Worm (Caenorhabditis elegans) whole organism, L3 larva: ENCODE results near the gene Y27F2A.8.

Experiments used
- elt-3 ChIP-seq, 3 experiments: fragments of 150-350 bp in 1 of 3; sonication (generic microtip) in 2 of 3; optimal IDR thresholded peaks; 2 replicates in 2 of 3; 4 replicates in 1 of 3; lab custom pipeline; 2014 to 2017; ENCODE audit warnings: missing biosample characterization in 3 of 3, missing genetic modification characterization in 3 of 3
- eor-1 ChIP-seq, 2 experiments: fragments of 150-350 bp; optimal IDR thresholded peaks; 2 replicates each; lab custom pipeline; 2014 to 2018; ENCODE audit warnings: missing biosample characterization in 2 of 2, missing genetic modification characterization in 2 of 2
- fkh-10 ChIP-seq: sonication (generic microtip); optimal IDR thresholded peaks from 2 replicates; lab custom pipeline; 2017; ENCODE audit warnings: missing biosample characterization, missing genetic modification reagents, missing genetic modification characterization
- jun-1 ChIP-seq: fragments of 150-350 bp; optimal IDR thresholded peaks from 2 replicates; lab custom pipeline; 2014; ENCODE audit warnings: missing biosample characterization, missing genetic modification reagents, missing genetic modification characterization
- lin-39 ChIP-seq: fragments of 150-350 bp; optimal IDR thresholded peaks from 2 replicates; lab custom pipeline; 2018; ENCODE audit warnings: missing biosample characterization, missing genetic modification reagents, missing genetic modification characterization
- lsy-12 ChIP-seq: sonication (generic microtip); optimal IDR thresholded peaks from 2 replicates; lab custom pipeline; 2016; ENCODE audit warnings: mild to moderate bottlenecking, missing genetic modification characterization, missing compliant biosample characterization
- nhr-237 ChIP-seq: fragments of 150-350 bp; optimal IDR thresholded peaks from 2 replicates; lab custom pipeline; 2014; ENCODE audit warnings: missing biosample characterization, missing genetic modification characterization
- nhr-28 ChIP-seq: fragments of 150-350 bp; optimal IDR thresholded peaks from 2 replicates; lab custom pipeline; 2014; ENCODE audit warnings: missing biosample characterization, missing genetic modification characterization
- pha-4 ChIP-seq: fragments of 150-350 bp; optimal IDR thresholded peaks from 2 replicates; lab custom pipeline; 2014; ENCODE audit warnings: missing biosample characterization, missing genetic modification reagents, missing genetic modification characterization
- unc-39 ChIP-seq: sonication (generic microtip); optimal IDR thresholded peaks from 4 replicates; lab custom pipeline; 2017; ENCODE audit warnings: missing biosample characterization, missing genetic modification characterization

- TF ChIP-seq lsy-12 (no peak), jun-1 (tag; lab: Kevin White, UChicago) (no peak), elt-3 (tag; optimal IDR thresholded peaks at IDR 0.05; lab: Kevin White, UChicago) (no peak), nhr-28 (tag; lab: Kevin White, UChicago) (no peak), nhr-237 (no peak), pha-4 (no peak), fkh-10 (GFP tag; lab: Kevin White, UChicago) (no peak), eor-1 (tag; optimal IDR thresholded peaks at IDR 0.05; lab: Kevin White, UChicago) (no peak), unc-39 (no peak), lin-39 (tag; lab: Kevin White, UChicago) (no peak)
Observed at ce11 chrII:3196966-3197365, 13.4 kb downstream of the Y27F2A.8 start, which contains the start of gene gcy-15.
